Worm (Caenorhabditis elegans) whole organism, L4/young adult: ENCODE results near the gene wrk-1.

Source experiments
- W03F9.2 ChIP-seq: fragments of 150-350 bp; optimal IDR thresholded peaks from 2 replicates; lab custom pipeline; 2014; ENCODE audit warnings: missing biosample characterization, missing genetic modification characterization
- him-1 ChIP-seq: sonication (generic microtip); optimal IDR thresholded peaks from 2 replicates; lab custom pipeline; 2016; ENCODE audit warnings: missing genotype, missing genetic modification reagents, missing genetic modification characterization, missing compliant biosample characterization

- no peak for TF ChIP-seq W03F9.2 (tag; lab: Kevin White, UChicago)
- no peak for TF ChIP-seq him-1 (tag; lab: Kevin White, UChicago)
Measured at ce11 chrX:8416819-8417218, 24.4 kb upstream of the wrk-1 start, which contains the start of gene ced-8.
